Worm (Caenorhabditis elegans) whole organism, late embryonic: ENCODE measurements around the gene srh-18.

ENCODE experiments used
- C08G9.2 ChIP-seq: sonication (generic microtip); optimal IDR thresholded peaks from 2 replicates; lab custom pipeline; 2016; ENCODE audit warnings: mild to moderate bottlenecking, missing genetic modification characterization, moderate library complexity, missing compliant biosample characterization
- C38D4.7 ChIP-seq: fragments of 200-800 bp; sonication (Bioruptor generic); optimal IDR thresholded peaks from 2 replicates; lab custom pipeline; 2018; ENCODE audit warnings: mild to moderate bottlenecking, missing genetic modification characterization, moderate library complexity, missing compliant biosample characterization
- F13H6.1 ChIP-seq: sonication (generic microtip); optimal IDR thresholded peaks from 2 replicates; lab custom pipeline; 2016; ENCODE audit warnings: missing genetic modification characterization, missing compliant biosample characterization
- K02D7.2 ChIP-seq: sonication (generic microtip); optimal IDR thresholded peaks from 2 replicates; lab custom pipeline; 2017; ENCODE audit warnings: mild to moderate bottlenecking, missing genetic modification characterization, missing compliant biosample characterization
- T23F11.4 ChIP-seq: fragments of 200-800 bp; sonication (Bioruptor generic); optimal IDR thresholded peaks from 2 replicates; lab custom pipeline; 2018; ENCODE audit warnings: mild to moderate bottlenecking, missing genetic modification characterization, missing compliant biosample characterization
- Y22D7AL.16 ChIP-seq: sonication (generic microtip); optimal IDR thresholded peaks from 2 replicates; lab custom pipeline; 2016; ENCODE audit warnings: missing genetic modification characterization, missing compliant biosample characterization
- ama-1 ChIP-seq: fragments of 150-350 bp; optimal IDR thresholded peaks from 2 replicates; lab custom pipeline; 2014
- ceh-18 ChIP-seq: sonication (generic microtip); optimal IDR thresholded peaks from 2 replicates; lab custom pipeline; 2016; ENCODE audit warnings: missing genetic modification characterization, missing compliant biosample characterization
- ceh-2 ChIP-seq: sonication (generic microtip); optimal IDR thresholded peaks from 2 replicates; lab custom pipeline; 2016; ENCODE audit warnings: missing genotype, missing genetic modification characterization, missing compliant biosample characterization
- ceh-45 ChIP-seq: fragments of 200-800 bp; sonication (Bioruptor generic); IDR thresholded peaks from 2 replicates; pipeline ENCODE4 v1.3.6; 2022; ENCODE audit warnings: missing genetic modification reagents, missing genetic modification characterization, missing compliant biosample characterization
- ceh-6 ChIP-seq: fragments of 200-800 bp; sonication (Bioruptor generic); optimal IDR thresholded peaks from 2 replicates; lab custom pipeline; 2018; ENCODE audit warnings: mild to moderate bottlenecking, missing genetic modification characterization, missing compliant biosample characterization
- ceh-9 ChIP-seq: sonication (generic microtip); optimal IDR thresholded peaks from 2 replicates; lab custom pipeline; 2016; ENCODE audit warnings: mild to moderate bottlenecking, missing genetic modification characterization, inconsistent platforms, missing compliant biosample characterization
- dve-1 ChIP-seq: sonication (generic microtip); optimal IDR thresholded peaks from 2 replicates; lab custom pipeline; 2017; ENCODE audit warnings: antibody characterized with exemption, mild to moderate bottlenecking, missing genetic modification characterization, missing compliant biosample characterization
- elt-2 ChIP-seq: sonication (generic microtip); optimal IDR thresholded peaks from 2 replicates; lab custom pipeline; 2016; ENCODE audit warnings: missing genetic modification reagents, missing genetic modification characterization, missing compliant biosample characterization
- elt-4 ChIP-seq: sonication (generic microtip); optimal IDR thresholded peaks from 2 replicates; lab custom pipeline; 2016; ENCODE audit warnings: missing genetic modification characterization, missing compliant biosample characterization
- fax-1 ChIP-seq: sonication (generic microtip); optimal IDR thresholded peaks from 2 replicates; lab custom pipeline; 2016; ENCODE audit warnings: missing genotype, missing genetic modification characterization, missing compliant biosample characterization
- fkh-6 ChIP-seq: sonication (generic microtip); optimal IDR thresholded peaks from 2 replicates; lab custom pipeline; 2016; ENCODE audit warnings: missing genetic modification characterization, missing compliant biosample characterization
- gmeb-2 ChIP-seq: sonication (generic microtip); optimal IDR thresholded peaks from 2 replicates; lab custom pipeline; 2016; ENCODE audit warnings: missing genetic modification characterization, inconsistent platforms, missing compliant biosample characterization
- hlh-13 ChIP-seq: fragments of 200-800 bp; sonication (Bioruptor generic); optimal IDR thresholded peaks from 2 replicates; lab custom pipeline; 2018; ENCODE audit warnings: mild to moderate bottlenecking, missing genetic modification characterization, missing compliant biosample characterization
- hlh-15 ChIP-seq: sonication (generic microtip); optimal IDR thresholded peaks from 2 replicates; lab custom pipeline; 2016; ENCODE audit warnings: missing genetic modification characterization, missing compliant biosample characterization
- hlh-30 ChIP-seq: sonication (generic microtip); optimal IDR thresholded peaks from 2 replicates; lab custom pipeline; 2017; ENCODE audit warnings: antibody characterized with exemption, missing genetic modification characterization, missing compliant biosample characterization; ENCODE audit not compliant: insufficient read depth
- hlh-6 ChIP-seq: sonication (generic microtip); optimal IDR thresholded peaks from 2 replicates; lab custom pipeline; 2016; ENCODE audit warnings: missing genotype, missing genetic modification characterization, missing compliant biosample characterization
- lim-6 ChIP-seq: sonication (generic microtip); optimal IDR thresholded peaks from 2 replicates; lab custom pipeline; 2016; ENCODE audit warnings: missing genetic modification characterization, missing compliant biosample characterization
- mec-3 ChIP-seq: sonication (generic microtip); optimal IDR thresholded peaks from 2 replicates; lab custom pipeline; 2016; ENCODE audit warnings: borderline replicate concordance, missing genetic modification characterization, missing compliant biosample characterization
- nfya-1 ChIP-seq: sonication (generic microtip); optimal IDR thresholded peaks from 2 replicates; lab custom pipeline; 2017; ENCODE audit warnings: missing genetic modification characterization, mild to moderate bottlenecking, missing compliant biosample characterization, antibody characterized with exemption, moderate library complexity
- nhr-232 ChIP-seq: sonication (generic microtip); optimal IDR thresholded peaks from 2 replicates; lab custom pipeline; 2016; ENCODE audit warnings: missing genetic modification characterization, missing compliant biosample characterization
- pag-3 ChIP-seq: sonication (generic microtip); optimal IDR thresholded peaks from 2 replicates; lab custom pipeline; 2016; ENCODE audit warnings: missing compliant biosample characterization, missing genetic modification characterization, borderline replicate concordance
- pax-1 ChIP-seq: fragments of 150-350 bp; optimal IDR thresholded peaks from 2 replicates; lab custom pipeline; 2014; ENCODE audit warnings: missing biosample characterization, missing genetic modification characterization
- pha-2 ChIP-seq: sonication (generic microtip); optimal IDR thresholded peaks from 2 replicates; lab custom pipeline; 2017; ENCODE audit warnings: mild to moderate bottlenecking, missing genetic modification characterization, missing compliant biosample characterization
- pros-1 ChIP-seq: fragments of 150-350 bp; optimal IDR thresholded peaks from 2 replicates; lab custom pipeline; 2014; ENCODE audit warnings: missing biosample characterization, missing genetic modification reagents, missing genetic modification characterization
- sdc-2 ChIP-seq: sonication (generic microtip); optimal IDR thresholded peaks from 2 replicates; lab custom pipeline; 2016; ENCODE audit warnings: missing genotype, missing genetic modification characterization, missing compliant biosample characterization
- sox-2 ChIP-seq: fragments of 200-800 bp; sonication (Bioruptor generic); IDR thresholded peaks from 2 replicates; pipeline ENCODE4 v1.3.6; 2022; ENCODE audit warnings: missing genetic modification reagents, missing genetic modification characterization, missing compliant biosample characterization
- sox-4 ChIP-seq: sonication (generic microtip); optimal IDR thresholded peaks from 2 replicates; lab custom pipeline; 2017; ENCODE audit warnings: mild to moderate bottlenecking, missing genetic modification characterization, inconsistent platforms, missing compliant biosample characterization
- syd-9 ChIP-seq: sonication (generic microtip); optimal IDR thresholded peaks from 2 replicates; lab custom pipeline; 2016; ENCODE audit warnings: mild to moderate bottlenecking, missing genetic modification characterization, moderate library complexity, missing compliant biosample characterization
- ttx-3 ChIP-seq: sonication (generic microtip); optimal IDR thresholded peaks from 2 replicates; lab custom pipeline; 2016; ENCODE audit warnings: missing genetic modification reagents, missing genetic modification characterization, missing compliant biosample characterization
- unc-42 ChIP-seq: sonication (generic microtip); optimal IDR thresholded peaks from 2 replicates; lab custom pipeline; 2016; ENCODE audit warnings: missing genotype, missing genetic modification characterization, missing compliant biosample characterization
- unc-86 ChIP-seq: sonication (generic microtip); optimal IDR thresholded peaks from 2 replicates; lab custom pipeline; 2016; ENCODE audit warnings: missing genetic modification characterization, missing compliant biosample characterization

Gene srh-18

DNA sequence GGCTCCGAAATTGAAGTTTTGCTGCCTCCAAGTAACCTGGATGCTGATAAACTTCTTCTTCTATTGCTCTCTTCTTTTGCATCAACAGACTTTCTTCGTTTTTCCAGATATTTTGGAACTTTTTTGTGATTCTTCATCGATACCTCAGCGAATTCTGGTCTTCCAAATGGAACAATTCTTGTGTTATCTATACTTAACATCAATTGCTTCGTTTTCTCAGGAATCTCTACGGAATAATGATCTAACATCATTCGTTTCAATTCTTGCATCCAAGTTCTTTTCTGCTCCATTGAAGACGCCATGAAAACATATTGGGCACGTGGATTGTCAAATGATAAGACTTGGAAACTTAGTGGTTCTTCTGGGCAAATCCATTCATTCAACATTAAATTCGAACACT lies 42.3 kb upstream of the srh-18 start, which contains the start of gene F32F2.4:
Gene F32F2.4 (plus strand): TSS at position 301 of the 400 bp plus-strand sequence.
- TF ChIP-seq ttx-3 (tag; lab: Kevin White, UChicago): no peak
- TF ChIP-seq ceh-2 (tag; lab: Kevin White, UChicago): no peak
- no peak for TF ChIP-seq hlh-13 (GFP tag; lab: Kevin White, UChicago)
- TF ChIP-seq fkh-6 (tag; lab: Kevin White, UChicago): no peak
- no peak for TF ChIP-seq gmeb-2 (tag; lab: Kevin White, UChicago)
- TF ChIP-seq elt-2 (tag; lab: Kevin White, UChicago): no peak
- no peak for TF ChIP-seq syd-9 (tag; lab: Kevin White, UChicago)
- TF ChIP-seq ceh-45 (GFP tag; lab: Robert Waterston, UW): no peak
- no peak for TF ChIP-seq hlh-6 (tag; lab: Kevin White, UChicago)
- TF ChIP-seq pros-1 (tag; lab: Kevin White, UChicago): no peak
- TF ChIP-seq fax-1: no peak

DNA sequence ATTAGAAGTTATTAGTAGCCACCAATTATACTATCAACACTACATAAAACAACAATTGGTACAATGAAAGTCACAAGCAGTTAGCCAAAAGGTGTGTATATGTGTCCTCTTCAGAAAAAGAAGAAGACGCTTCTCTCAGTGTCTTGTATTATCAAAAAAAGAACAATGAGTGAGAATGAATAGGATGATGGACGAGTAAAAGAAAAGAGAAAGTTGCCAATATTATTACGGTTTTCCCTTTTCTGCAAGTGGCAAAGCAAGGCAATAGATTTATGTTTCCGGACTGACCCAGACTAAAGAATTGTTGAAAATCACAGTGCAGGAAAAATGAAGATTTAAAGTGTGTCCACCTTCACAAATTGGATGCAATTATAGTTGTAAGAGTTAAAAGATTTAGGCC lies 37.9 kb upstream of the srh-18 start:
- no peak for TF ChIP-seq pag-3 (tag; lab: Kevin White, UChicago)
- TF ChIP-seq Y22D7AL.16 (tag; lab: Kevin White, UChicago): no peak
- TF ChIP-seq K02D7.2 (tag; lab: Kevin White, UChicago): no peak
- no peak for TF ChIP-seq unc-42
- TF ChIP-seq sox-4 (tag; lab: Kevin White, UChicago): no peak
- TF ChIP-seq ttx-3 (tag; lab: Kevin White, UChicago): no peak
- TF ChIP-seq sox-2 (GFP tag; lab: Robert Waterston, UW): no peak
- no peak for TF ChIP-seq C08G9.2 (tag; lab: Kevin White, UChicago)
- no peak for TF ChIP-seq pax-1 (tag; lab: Kevin White, UChicago)
- no peak for TF ChIP-seq elt-4 (tag; lab: Kevin White, UChicago)
- no peak for TF ChIP-seq nfya-1 (tag; lab: Kevin White, UChicago)
- TF ChIP-seq ceh-9 (tag; lab: Kevin White, UChicago): no peak
- TF ChIP-seq unc-86: no peak
- TF ChIP-seq ama-1 (lab: Kevin White, UChicago): no peak

DNA sequence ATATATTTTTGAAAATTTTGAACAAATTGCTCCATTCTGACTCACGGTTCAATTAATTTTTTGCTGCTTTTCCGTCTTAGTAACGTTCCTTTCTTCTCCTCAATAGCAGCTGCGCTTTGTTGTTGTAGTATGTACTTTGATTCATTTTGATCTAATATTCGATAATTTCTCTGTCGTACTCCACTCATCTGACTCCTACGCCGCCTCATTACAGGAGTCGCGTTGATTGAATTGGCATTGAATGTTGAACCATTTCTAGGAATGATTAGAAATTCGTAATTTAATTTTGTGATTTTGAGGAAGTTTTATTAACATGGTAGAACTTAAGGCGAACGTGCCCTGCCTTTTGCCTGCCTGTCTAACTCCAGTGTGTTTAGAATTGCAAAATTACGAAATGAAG lies 35.3 kb upstream of the srh-18 start:
- TF ChIP-seq T23F11.4 (no peak), unc-42 (peak; percentile 70), ceh-6 (no peak), fkh-6 (tag; lab: Kevin White, UChicago) (no peak)

DNA sequence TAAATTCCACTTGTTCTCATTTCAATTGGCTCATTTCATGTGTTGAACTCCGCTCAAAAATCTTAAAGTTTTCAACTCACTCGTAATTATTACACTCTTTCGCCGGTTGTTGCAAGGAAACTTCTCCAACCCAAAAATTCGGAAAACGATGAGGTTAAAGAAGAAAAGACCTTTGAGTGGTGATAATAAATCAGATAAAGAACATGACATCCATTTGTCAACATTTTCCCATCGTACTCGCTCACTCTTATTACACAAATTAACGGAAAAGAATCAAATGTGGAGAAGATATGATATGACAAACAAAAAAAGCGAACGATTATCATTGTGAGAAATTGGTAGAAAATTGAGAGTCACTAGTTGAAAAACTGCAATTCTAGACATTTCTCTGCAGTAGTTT lies 33.0 kb upstream of the srh-18 start:
- TF ChIP-seq ceh-6 (no peak), F13H6.1 (no peak), mec-3 (tag; lab: Kevin White, UChicago) (no peak), sdc-2 (tag; lab: Kevin White, UChicago) (no peak), pag-3 (tag; lab: Kevin White, UChicago) (no peak), C38D4.7 (GFP tag; lab: Kevin White, UChicago) (no peak), nhr-232 (no peak), nfya-1 (tag; lab: Kevin White, UChicago) (no peak), fkh-6 (tag; lab: Kevin White, UChicago) (no peak), ceh-45 (GFP tag; lab: Robert Waterston, UW) (no peak)

DNA sequence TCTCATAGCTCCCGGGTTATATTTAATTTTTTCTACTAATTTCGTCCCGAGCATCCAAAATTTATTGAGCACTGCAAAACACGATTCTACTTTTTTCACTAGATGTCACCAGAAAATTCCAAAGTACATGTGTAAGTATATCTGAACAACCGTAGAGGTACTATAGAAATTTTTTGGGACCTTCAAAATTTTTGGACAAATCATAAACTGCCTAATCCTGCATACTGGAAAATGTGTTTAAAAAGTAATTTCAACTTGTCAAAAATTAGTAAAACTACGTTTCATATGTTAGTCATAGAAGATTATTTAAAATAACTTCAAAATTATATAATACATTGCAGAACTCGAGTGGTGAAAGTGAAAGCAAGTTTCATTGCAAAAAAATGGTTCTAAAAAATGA lies 31.7 kb upstream of the srh-18 start:
- TF ChIP-seq ceh-45 (GFP tag; lab: Robert Waterston, UW) (no peak), sox-4 (tag; lab: Kevin White, UChicago) (no peak), fax-1 (no peak), syd-9 (tag; lab: Kevin White, UChicago) (no peak), hlh-15 (no peak), ceh-18 (no peak), pha-2 (tag; lab: Kevin White, UChicago) (no peak), dve-1 (no peak), hlh-30 (no peak), lim-6 (no peak)
